Worm (Caenorhabditis elegans): ENCODE data around the gene F27C8.3.
A peak's percentile ranks its signal among the peaks of the same experiment; 100 is the strongest.

The F27C8.3 gene

DNA sequence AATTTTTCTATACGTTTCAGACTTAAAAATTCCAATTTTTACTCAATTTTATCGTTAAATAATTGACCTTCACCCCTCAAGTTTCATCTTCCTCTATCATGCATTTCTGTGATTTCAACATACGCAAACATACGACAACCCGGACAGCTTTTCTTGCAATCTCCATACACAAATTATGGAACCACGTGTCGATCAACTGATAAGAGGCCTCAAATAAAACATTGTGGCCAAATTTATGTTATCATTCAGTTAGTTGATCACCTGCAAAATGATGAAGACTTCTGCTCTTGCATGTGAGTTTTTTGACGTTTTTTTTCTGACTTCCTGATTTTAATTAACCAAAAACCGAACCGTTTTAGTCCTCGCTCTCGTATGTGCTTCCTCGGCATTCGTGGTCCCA, 2.2 kb downstream of the F27C8.3 start, which contains the start of gene spp-18:
spp-18 (plus strand) TSS at position 257 of the 400 bp plus-strand sequence.
- TF ChIP-seq gmeb-1 (tag; optimal IDR thresholded peaks at IDR 0.05) (peak; percentile 32), nhr-237 (tag; optimal IDR thresholded peaks at IDR 0.05) (no peak), sma-9 (GFP tag; optimal IDR thresholded peaks at IDR 0.05) (peak; percentile 63), sma-9 (tag; optimal IDR thresholded peaks at IDR 0.05) (no peak), mdl-1 (tag; optimal IDR thresholded peaks at IDR 0.05) (peak in 1 of 2 experiments; percentile 21), crh-2 (tag; optimal IDR thresholded peaks at IDR 0.05) (peak; percentile 60), egl-27 (tag; optimal IDR thresholded peaks at IDR 0.05) (no peak), fos-1 (tag; optimal IDR thresholded peaks at IDR 0.05) (peak; percentile 66)

DNA sequence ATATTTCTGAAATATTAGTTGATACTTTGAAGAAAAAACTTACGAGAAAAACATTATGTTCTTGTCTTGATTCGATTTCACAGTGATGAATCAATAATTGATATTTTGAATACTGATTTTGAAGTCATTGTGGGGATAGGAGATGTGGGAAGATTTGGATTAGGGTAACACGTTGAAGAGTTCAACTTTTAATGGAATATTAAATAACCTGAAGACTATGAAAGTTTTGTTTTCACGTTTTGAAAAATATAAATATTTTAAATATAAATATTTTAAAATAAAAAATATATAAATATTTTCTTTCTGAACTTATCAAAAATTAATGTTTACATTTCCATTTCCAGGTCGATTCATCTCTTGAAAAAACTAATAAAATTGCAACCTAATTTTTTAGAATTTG, 3.3 kb downstream of the F27C8.3 start, which contains the start of gene pei-1:
pei-1 (minus strand) TSS at position 101 of the 400 bp plus-strand sequence.
- TF ChIP-seq ztf-11 (tag; optimal IDR thresholded peaks at IDR 0.05) (no peak), ztf-1 (GFP tag; conservative IDR thresholded peaks at IDR 0.05) (no peak), mbf-1 (tag; optimal IDR thresholded peaks at IDR 0.05) (no peak), unc-55 (GFP tag; optimal IDR thresholded peaks at IDR 0.05) (no peak), ceh-82 (tag; optimal IDR thresholded peaks at IDR 0.05) (no peak), nhr-77 (tag; optimal IDR thresholded peaks at IDR 0.05) (no peak), skn-1 (tag; optimal IDR thresholded peaks at IDR 0.05) (no peak), alr-1 (tag; optimal IDR thresholded peaks at IDR 0.05) (no peak), C34F6.9 (tag; optimal IDR thresholded peaks at IDR 0.05) (no peak), nhr-12 (tag; optimal IDR thresholded peaks at IDR 0.05) (no peak), lin-39 (tag; optimal IDR thresholded peaks at IDR 0.05) (no peak), Y55F3AM.14 (GFP tag; optimal IDR thresholded peaks at IDR 0.05) (no peak)

DNA sequence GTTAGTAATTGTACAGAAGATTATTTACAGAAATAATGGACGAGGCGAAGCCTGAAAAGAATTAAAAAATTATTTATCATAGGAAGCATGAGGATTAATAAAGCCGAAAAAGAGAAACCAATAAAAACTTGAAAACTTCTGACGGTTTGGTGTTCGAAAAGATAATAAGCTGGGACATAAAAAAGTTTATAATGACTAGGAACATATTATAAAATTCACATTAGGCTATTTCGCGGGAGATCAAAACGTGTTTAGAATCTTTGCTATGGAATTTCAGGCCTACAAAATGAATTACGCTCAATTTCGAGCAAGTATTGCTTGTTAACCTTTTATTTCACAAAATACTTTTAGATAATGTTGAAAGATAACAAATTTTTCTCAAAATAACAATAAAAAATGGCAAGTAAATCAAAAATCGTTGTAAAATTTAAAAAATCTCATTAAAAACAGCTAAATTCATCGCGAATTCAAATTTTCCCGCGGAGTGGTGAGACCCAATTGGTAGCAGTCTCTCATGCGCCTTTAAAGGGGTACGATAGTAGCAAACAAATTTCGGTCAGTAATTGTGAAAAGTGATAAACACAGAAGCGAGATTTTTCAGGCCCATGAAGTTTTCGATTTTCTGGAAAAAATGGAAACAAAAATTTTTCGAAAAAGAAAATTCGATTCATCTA, 6.8 kb downstream of the F27C8.3 start, which contains the start of gene trcs-1:
trcs-1 (minus strand) TSS at position 51 of the 674 bp plus-strand sequence.
- TF ChIP-seq nhr-77 (tag; optimal IDR thresholded peaks at IDR 0.05), result no peak
- no peak for TF ChIP-seq lin-13 (GFP tag; optimal IDR thresholded peaks at IDR 0.05)
- no peak for TF ChIP-seq ama-1 (optimal IDR thresholded peaks at IDR 0.05)
- no peak for TF ChIP-seq R02D3.7 (tag; optimal IDR thresholded peaks at IDR 0.05)
- TF ChIP-seq zag-1 (tag; optimal IDR thresholded peaks at IDR 0.05), result no peak
- no peak for TF ChIP-seq aly-2 (tag; optimal IDR thresholded peaks at IDR 0.05)
- TF ChIP-seq ztf-4 (tag; optimal IDR thresholded peaks at IDR 0.05), result no peak
- no peak for TF ChIP-seq C34F6.9 (tag; optimal IDR thresholded peaks at IDR 0.05)

DNA sequence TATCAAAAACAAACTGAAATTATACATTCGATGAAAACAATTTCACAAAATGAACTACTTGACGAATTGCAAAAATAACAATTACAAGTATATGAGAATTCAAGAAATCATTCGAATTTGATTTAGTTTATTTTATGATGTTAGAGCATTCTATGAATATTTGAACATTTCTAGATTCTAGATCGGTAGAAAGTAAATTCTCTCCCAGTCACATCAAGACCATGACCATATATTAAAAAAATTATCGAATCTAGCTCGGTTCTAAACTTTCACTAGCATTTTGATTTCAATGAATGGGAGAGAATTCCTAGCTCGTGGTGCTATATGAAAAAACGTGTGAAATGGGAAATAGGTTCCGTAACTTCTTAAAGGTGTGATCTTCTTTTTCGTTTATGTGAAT, 11.3 kb downstream of the F27C8.3 start:
- TF ChIP-seq nhr-12 (tag; optimal IDR thresholded peaks at IDR 0.05) (no peak), lin-13 (GFP tag; optimal IDR thresholded peaks at IDR 0.05) (no peak), gmeb-1 (tag; optimal IDR thresholded peaks at IDR 0.05) (no peak)

DNA sequence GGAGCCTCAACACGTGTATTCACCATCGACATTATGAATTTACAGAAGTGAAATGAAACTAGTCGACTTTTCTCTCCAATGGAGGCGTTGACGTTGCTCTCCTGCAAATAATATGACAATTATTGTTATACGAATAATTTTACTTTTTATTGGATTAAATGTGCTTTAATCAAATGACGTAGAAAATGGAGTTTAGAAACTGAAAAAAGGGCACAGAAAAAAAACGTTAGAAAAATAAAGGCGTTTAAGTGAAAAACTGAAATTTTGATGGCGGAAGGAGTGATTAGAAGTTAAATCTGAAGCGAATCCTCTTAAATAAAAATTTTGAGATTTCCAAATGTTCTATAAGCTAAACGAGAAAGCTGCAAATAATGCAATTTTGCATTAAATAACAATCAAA, 15.7 kb downstream of the F27C8.3 start, which contains the start of gene npr-2:
npr-2 (minus strand) TSS at position 101 of the 400 bp plus-strand sequence.
- TF ChIP-seq blmp-1 (tag; optimal IDR thresholded peaks at IDR 0.05; ENCODE audit: insufficient read depth) (no peak), unc-55 (GFP tag; optimal IDR thresholded peaks at IDR 0.05) (no peak), C34F6.9 (tag; optimal IDR thresholded peaks at IDR 0.05) (no peak), gmeb-1 (tag; optimal IDR thresholded peaks at IDR 0.05) (no peak), lin-13 (GFP tag; optimal IDR thresholded peaks at IDR 0.05) (no peak)

DNA sequence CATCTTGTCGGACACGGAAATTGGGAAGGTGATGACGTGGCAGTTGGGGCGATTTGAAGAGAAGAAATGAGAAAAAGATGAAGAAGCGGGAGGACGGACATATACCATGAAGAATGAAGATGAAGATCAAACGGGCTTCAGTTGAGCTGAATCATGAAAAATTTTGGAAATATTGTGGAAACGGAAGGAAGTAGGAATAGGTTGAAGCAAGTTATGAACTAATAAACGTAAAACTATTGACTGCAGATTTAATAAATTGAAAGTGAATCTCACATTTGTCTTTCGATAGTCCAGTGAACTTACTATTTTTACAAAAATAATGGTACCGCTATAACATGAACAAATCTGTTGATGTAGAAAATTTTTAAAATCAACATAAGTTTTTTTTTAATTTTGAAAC, 29.2 kb downstream of the F27C8.3 start, which contains the start of gene lron-14:
lron-14 (minus strand) TSS at position 101 of the 400 bp plus-strand sequence.
- TF ChIP-seq nhr-237 (tag; optimal IDR thresholded peaks at IDR 0.05) (no peak), sma-9 (GFP tag; optimal IDR thresholded peaks at IDR 0.05) (no peak), sma-9 (tag; optimal IDR thresholded peaks at IDR 0.05) (no peak), egl-27 (tag; optimal IDR thresholded peaks at IDR 0.05) (no peak), sma-3 (GFP tag; optimal IDR thresholded peaks at IDR 0.05) (no peak), dmd-4 (tag; optimal IDR thresholded peaks at IDR 0.05) (no peak), ztf-4 (tag; optimal IDR thresholded peaks at IDR 0.05) (no peak), ZK546.5 (tag; optimal IDR thresholded peaks at IDR 0.05) (no peak)

Data from whole organism, L2 larva.